Worm (Caenorhabditis elegans) whole organism, late embryonic: Measurements from ENCODE around the gene H02F09.3.

ENCODE experiments used
- C38D4.7 ChIP-seq: fragments of 200-800 bp; sonication (Bioruptor generic); optimal IDR thresholded peaks from 2 replicates; lab custom pipeline; 2018; ENCODE audit warnings: mild to moderate bottlenecking, missing genetic modification characterization, moderate library complexity, missing compliant biosample characterization
- K02D7.2 ChIP-seq: sonication (generic microtip); optimal IDR thresholded peaks from 2 replicates; lab custom pipeline; 2017; ENCODE audit warnings: mild to moderate bottlenecking, missing genetic modification characterization, missing compliant biosample characterization
- K09A11.1 ChIP-seq: sonication (generic microtip); optimal IDR thresholded peaks from 2 replicates; lab custom pipeline; 2017; ENCODE audit warnings: antibody characterized with exemption, mild to moderate bottlenecking, missing genetic modification characterization, missing compliant biosample characterization; ENCODE audit not compliant: insufficient read depth
- T23F11.4 ChIP-seq: fragments of 200-800 bp; sonication (Bioruptor generic); optimal IDR thresholded peaks from 2 replicates; lab custom pipeline; 2018; ENCODE audit warnings: mild to moderate bottlenecking, missing genetic modification characterization, missing compliant biosample characterization
- ahr-1 ChIP-seq: sonication (generic microtip); optimal IDR thresholded peaks from 2 replicates; lab custom pipeline; 2016; ENCODE audit warnings: missing genetic modification characterization, missing compliant biosample characterization
- ama-1 ChIP-seq: fragments of 150-350 bp; optimal IDR thresholded peaks from 2 replicates; lab custom pipeline; 2014
- ceh-19 ChIP-seq: fragments of 200-800 bp; sonication (Bioruptor generic); optimal IDR thresholded peaks from 2 replicates; lab custom pipeline; 2018; ENCODE audit warnings: mild to moderate bottlenecking, missing genetic modification characterization, missing compliant biosample characterization
- ceh-34 ChIP-seq: sonication (generic microtip); optimal IDR thresholded peaks from 2 replicates; lab custom pipeline; 2016; ENCODE audit warnings: mild to moderate bottlenecking, missing genetic modification characterization, missing compliant biosample characterization
- ceh-45 ChIP-seq: fragments of 200-800 bp; sonication (Bioruptor generic); IDR thresholded peaks from 2 replicates; pipeline ENCODE4 v1.3.6; 2022; ENCODE audit warnings: missing genetic modification reagents, missing genetic modification characterization, missing compliant biosample characterization
- ceh-48 ChIP-seq: sonication (generic microtip); optimal IDR thresholded peaks from 2 replicates; lab custom pipeline; 2016; ENCODE audit warnings: missing genetic modification characterization, inconsistent platforms, missing compliant biosample characterization
- ceh-9 ChIP-seq: sonication (generic microtip); optimal IDR thresholded peaks from 2 replicates; lab custom pipeline; 2016; ENCODE audit warnings: mild to moderate bottlenecking, missing genetic modification characterization, inconsistent platforms, missing compliant biosample characterization
- che-1 ChIP-seq: sonication (generic microtip); optimal IDR thresholded peaks from 2 replicates; lab custom pipeline; 2016; ENCODE audit warnings: mild to moderate bottlenecking, missing genetic modification characterization, missing compliant biosample characterization
- dmd-4 ChIP-seq: sonication (generic microtip); optimal IDR thresholded peaks from 2 replicates; lab custom pipeline; 2016; ENCODE audit warnings: borderline replicate concordance, missing genetic modification characterization, missing compliant biosample characterization
- ets-4 ChIP-seq: sonication (generic microtip); optimal IDR thresholded peaks from 2 replicates; lab custom pipeline; 2016; ENCODE audit warnings: missing genetic modification characterization, missing compliant biosample characterization
- eyg-1 ChIP-seq: sonication (generic microtip); optimal IDR thresholded peaks from 2 replicates; lab custom pipeline; 2016; ENCODE audit warnings: missing genotype, missing genetic modification characterization, missing compliant biosample characterization
- fkh-10 ChIP-seq: fragments of 150-350 bp; optimal IDR thresholded peaks from 2 replicates; lab custom pipeline; 2014; ENCODE audit warnings: missing biosample characterization, missing genetic modification reagents, missing genetic modification characterization
- fkh-6 ChIP-seq: sonication (generic microtip); optimal IDR thresholded peaks from 2 replicates; lab custom pipeline; 2016; ENCODE audit warnings: missing genetic modification characterization, missing compliant biosample characterization
- gmeb-2 ChIP-seq: sonication (generic microtip); optimal IDR thresholded peaks from 2 replicates; lab custom pipeline; 2016; ENCODE audit warnings: missing genetic modification characterization, inconsistent platforms, missing compliant biosample characterization
- hlh-15 ChIP-seq: sonication (generic microtip); optimal IDR thresholded peaks from 2 replicates; lab custom pipeline; 2016; ENCODE audit warnings: missing genetic modification characterization, missing compliant biosample characterization
- hlh-30 ChIP-seq: sonication (generic microtip); optimal IDR thresholded peaks from 2 replicates; lab custom pipeline; 2017; ENCODE audit warnings: antibody characterized with exemption, missing genetic modification characterization, missing compliant biosample characterization; ENCODE audit not compliant: insufficient read depth
- hlh-6 ChIP-seq: sonication (generic microtip); optimal IDR thresholded peaks from 2 replicates; lab custom pipeline; 2016; ENCODE audit warnings: missing genotype, missing genetic modification characterization, missing compliant biosample characterization
- lim-6 ChIP-seq: sonication (generic microtip); optimal IDR thresholded peaks from 2 replicates; lab custom pipeline; 2016; ENCODE audit warnings: missing genetic modification characterization, missing compliant biosample characterization
- nfya-1 ChIP-seq: sonication (generic microtip); optimal IDR thresholded peaks from 2 replicates; lab custom pipeline; 2017; ENCODE audit warnings: missing genetic modification characterization, mild to moderate bottlenecking, missing compliant biosample characterization, antibody characterized with exemption, moderate library complexity
- npax-4 ChIP-seq: sonication (generic microtip); optimal IDR thresholded peaks from 2 replicates; lab custom pipeline; 2016; ENCODE audit warnings: missing genetic modification characterization, missing compliant biosample characterization
- odd-2 ChIP-seq: sonication (generic microtip); optimal IDR thresholded peaks from 2 replicates; lab custom pipeline; 2017; ENCODE audit warnings: antibody characterized with exemption, mild to moderate bottlenecking, missing genetic modification characterization, missing compliant biosample characterization
- pag-3 ChIP-seq: sonication (generic microtip); optimal IDR thresholded peaks from 2 replicates; lab custom pipeline; 2016; ENCODE audit warnings: missing compliant biosample characterization, missing genetic modification characterization, borderline replicate concordance
- pat-9 ChIP-seq: fragments of 200-800 bp; sonication (Bioruptor generic); optimal IDR thresholded peaks from 2 replicates; lab custom pipeline; 2018; ENCODE audit warnings: mild to moderate bottlenecking, missing genetic modification characterization, moderate library complexity, missing compliant biosample characterization
- pax-1 ChIP-seq: fragments of 150-350 bp; optimal IDR thresholded peaks from 2 replicates; lab custom pipeline; 2014; ENCODE audit warnings: missing biosample characterization, missing genetic modification characterization
- pha-2 ChIP-seq: sonication (generic microtip); optimal IDR thresholded peaks from 2 replicates; lab custom pipeline; 2017; ENCODE audit warnings: mild to moderate bottlenecking, missing genetic modification characterization, missing compliant biosample characterization
- ref-2 ChIP-seq: sonication (generic microtip); optimal IDR thresholded peaks from 2 replicates; lab custom pipeline; 2016; ENCODE audit warnings: missing genetic modification characterization, missing compliant biosample characterization
- rnt-1 ChIP-seq: sonication (generic microtip); optimal IDR thresholded peaks from 2 replicates; lab custom pipeline; 2016; ENCODE audit warnings: missing genetic modification characterization, missing compliant biosample characterization
- sdc-2 ChIP-seq: sonication (generic microtip); optimal IDR thresholded peaks from 2 replicates; lab custom pipeline; 2016; ENCODE audit warnings: missing genotype, missing genetic modification characterization, missing compliant biosample characterization
- sox-2 ChIP-seq: fragments of 200-800 bp; sonication (Bioruptor generic); IDR thresholded peaks from 2 replicates; pipeline ENCODE4 v1.3.6; 2022; ENCODE audit warnings: missing genetic modification reagents, missing genetic modification characterization, missing compliant biosample characterization
- sox-4 ChIP-seq: sonication (generic microtip); optimal IDR thresholded peaks from 2 replicates; lab custom pipeline; 2017; ENCODE audit warnings: mild to moderate bottlenecking, missing genetic modification characterization, inconsistent platforms, missing compliant biosample characterization
- syd-9 ChIP-seq: sonication (generic microtip); optimal IDR thresholded peaks from 2 replicates; lab custom pipeline; 2016; ENCODE audit warnings: mild to moderate bottlenecking, missing genetic modification characterization, moderate library complexity, missing compliant biosample characterization
- tbx-2 ChIP-seq: sonication (generic microtip); optimal IDR thresholded peaks from 2 replicates; lab custom pipeline; 2016; ENCODE audit warnings: missing genetic modification characterization, missing compliant biosample characterization
- tbx-7 ChIP-seq: sonication (generic microtip); optimal IDR thresholded peaks from 2 replicates; lab custom pipeline; 2016; ENCODE audit warnings: missing genotype, missing genetic modification characterization, missing compliant biosample characterization
- unc-3 ChIP-seq, 2 experiments: fragments of 200-800 bp in 1 of 2; sonication (Bioruptor generic) in 1 of 2; sonication (generic microtip) in 1 of 2; conservative IDR thresholded peaks in 1 of 2; optimal IDR thresholded peaks in 1 of 2; 2 replicates each; pipeline versions ENCODE4 v1.3.6 to Lab custom; 2016 to 2022; ENCODE audit warnings: missing compliant biosample characterization in 2 of 2, missing genetic modification characterization in 2 of 2, missing genetic modification reagents in 1 of 2

The H02F09.3 gene

DNA sequence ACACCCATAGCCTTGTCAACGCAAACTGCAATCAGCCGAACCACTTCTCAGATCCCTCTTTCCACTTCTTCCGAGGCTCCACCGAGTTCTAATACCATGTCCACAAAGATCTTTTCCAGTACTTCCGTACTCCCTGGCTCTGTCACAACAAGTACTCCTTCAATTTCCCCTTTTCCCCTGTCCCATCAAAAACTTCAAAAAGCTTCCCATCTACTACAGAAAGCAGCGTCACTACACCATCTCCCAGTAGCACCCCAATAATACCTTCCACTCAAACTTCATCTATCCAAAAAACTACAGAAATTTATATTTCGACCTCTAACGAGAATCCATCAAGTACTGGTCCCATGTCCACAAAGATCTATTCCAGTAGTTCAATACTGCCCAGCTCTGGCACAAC is 11.6 kb upstream of the H02F09.3 start:
- TF ChIP-seq eyg-1 (tag; lab: Kevin White, UChicago) (no peak), fkh-10 (GFP tag; lab: Kevin White, UChicago) (no peak), C38D4.7 (GFP tag; lab: Kevin White, UChicago) (no peak), ceh-9 (no peak), ceh-45 (GFP tag; lab: Robert Waterston, UW) (no peak), ama-1 (lab: Kevin White, UChicago) (no peak)

DNA sequence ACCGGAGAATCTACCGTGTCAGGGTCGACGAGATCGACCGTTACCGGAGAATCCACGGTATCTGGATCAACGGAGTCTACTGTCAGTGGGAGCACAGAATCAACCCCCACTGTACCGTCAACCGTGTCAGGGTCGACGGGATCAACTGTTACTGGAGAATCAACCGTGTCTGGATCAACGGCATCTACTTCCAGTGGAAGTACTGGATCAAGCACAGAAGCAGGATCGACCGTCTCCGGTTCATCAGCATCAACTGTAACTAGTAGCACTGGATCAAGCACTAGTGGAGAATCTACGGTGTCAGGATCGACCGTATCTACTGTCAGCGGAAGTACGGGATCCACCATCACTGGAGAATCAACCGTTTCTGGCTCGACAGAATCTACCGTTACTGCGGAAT is 3.5 kb downstream of the H02F09.3 start, which contains the start of gene H02F09.2:
Gene H02F09.2 (plus strand): TSS at position 301 of the 400 bp plus-strand sequence.
- TF ChIP-seq ets-4 (tag; lab: Kevin White, UChicago) = no peak
- TF ChIP-seq lim-6 (tag; lab: Kevin White, UChicago) = no peak
- TF ChIP-seq K02D7.2 (tag; lab: Kevin White, UChicago) = no peak
- TF ChIP-seq odd-2 = no peak
- TF ChIP-seq ref-2 (tag; lab: Kevin White, UChicago) = no peak
- no peak for TF ChIP-seq pat-9 (tag; lab: Kevin White, UChicago)
- no peak for TF ChIP-seq hlh-6 (tag; lab: Kevin White, UChicago)
- TF ChIP-seq pag-3 (tag; lab: Kevin White, UChicago) = no peak
- TF ChIP-seq pax-1 (tag; lab: Kevin White, UChicago) = no peak
- no peak for TF ChIP-seq rnt-1 (tag; lab: Kevin White, UChicago)
- TF ChIP-seq, all 69 proteins: peak for 0

DNA sequence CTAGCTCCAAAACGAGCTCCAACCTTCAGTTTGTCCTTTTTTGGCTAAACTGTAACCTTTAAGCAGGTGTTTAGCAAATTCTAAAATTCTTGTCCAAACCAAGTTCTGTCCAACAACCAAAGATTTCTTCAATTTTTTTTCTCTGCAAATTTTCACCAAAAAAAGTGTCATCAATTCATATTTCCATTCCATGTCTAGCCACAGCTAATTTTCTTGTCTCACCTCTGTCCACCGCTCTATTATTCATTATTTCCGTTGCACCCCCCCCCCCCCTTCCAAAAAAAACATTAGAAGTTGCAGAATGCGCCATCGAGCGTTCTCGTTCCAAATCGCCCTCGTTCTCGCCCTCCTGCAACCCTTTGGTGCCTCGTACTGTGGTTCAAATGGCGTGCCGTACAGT is 7.9 kb downstream of the H02F09.3 start, which contains the start of gene wrt-9:
Gene wrt-9 (plus strand): TSS at position 301 of the 400 bp plus-strand sequence.
- TF ChIP-seq ref-2 (tag; lab: Kevin White, UChicago) = no peak
- TF ChIP-seq sdc-2 = no peak
- no peak for TF ChIP-seq dmd-4 (tag; lab: Kevin White, UChicago)
- TF ChIP-seq gmeb-2 (tag; lab: Kevin White, UChicago) = no peak
- no peak for TF ChIP-seq fkh-6 (tag; lab: Kevin White, UChicago)
- TF ChIP-seq, all 69 proteins: peak for 0

DNA sequence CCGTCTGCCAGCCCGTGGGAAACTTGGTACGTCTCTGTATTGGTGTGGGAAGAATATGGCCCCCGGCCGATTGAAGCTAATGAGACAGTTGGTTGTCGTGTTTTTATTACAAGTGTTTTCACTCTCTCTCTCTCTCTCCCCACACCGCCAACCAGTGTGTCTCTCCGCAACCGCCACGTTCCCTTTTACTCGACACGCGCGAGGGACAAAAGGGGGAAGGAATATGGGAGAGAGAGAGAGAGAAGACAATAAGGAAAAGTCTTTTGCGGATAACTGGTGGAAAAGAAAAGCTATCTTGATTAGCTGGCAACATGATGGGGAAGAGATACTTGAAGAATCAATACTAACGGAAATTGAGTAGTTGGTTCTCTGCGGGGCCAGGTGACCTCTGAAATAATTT is 10.2 kb downstream of the H02F09.3 start:
- TF ChIP-seq unc-3 (GFP tag; conservative IDR thresholded peaks at IDR 0.05; lab: Robert Waterston, UW) = 0 out of 2 replicates have a peak, but pooled peaks have one; percentile 12
- no peak for TF ChIP-seq unc-3 (tag; optimal IDR thresholded peaks at IDR 0.05; lab: Kevin White, UChicago)
- TF ChIP-seq che-1 (tag; lab: Kevin White, UChicago) = no peak
- peak; percentile 23 for TF ChIP-seq nfya-1 (tag; lab: Kevin White, UChicago)
- TF ChIP-seq ceh-34 (tag; lab: Kevin White, UChicago) = no peak
- peak; percentile 15 for TF ChIP-seq T23F11.4 (GFP tag; lab: Kevin White, UChicago)
- TF ChIP-seq npax-4 (tag; lab: Kevin White, UChicago) = no peak
- no peak for TF ChIP-seq fkh-10 (GFP tag; lab: Kevin White, UChicago)
- peak; percentile 5 for TF ChIP-seq ceh-19 (GFP tag; lab: Kevin White, UChicago)

DNA sequence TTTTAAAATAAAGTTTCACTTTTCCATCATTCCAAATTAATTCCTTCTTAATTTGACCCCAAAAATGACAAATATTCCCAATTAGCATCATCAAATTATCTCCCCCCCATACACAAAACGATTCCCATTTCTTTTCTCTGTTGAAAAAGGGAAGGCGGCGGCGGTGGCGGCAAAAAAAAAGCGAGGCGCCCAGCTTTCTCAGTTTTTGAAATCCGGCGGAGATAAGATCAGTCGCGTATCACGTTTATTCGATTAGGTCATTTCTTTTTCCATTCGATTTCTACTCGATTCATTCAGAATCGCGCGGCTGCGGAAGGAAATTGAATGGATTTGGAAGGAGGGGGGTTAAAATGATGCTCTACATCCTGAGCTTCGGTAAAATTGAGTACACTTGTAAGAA is 15.5 kb downstream of the H02F09.3 start:
- TF ChIP-seq K09A11.1 (tag; lab: Kevin White, UChicago) (no peak), pag-3 (tag; lab: Kevin White, UChicago) (no peak), ahr-1 (tag; lab: Kevin White, UChicago) (no peak), hlh-30 (tag; lab: Kevin White, UChicago) (no peak), sox-4 (tag; lab: Kevin White, UChicago) (no peak), tbx-2 (tag; lab: Kevin White, UChicago) (no peak), rnt-1 (tag; lab: Kevin White, UChicago) (no peak), C38D4.7 (GFP tag; lab: Kevin White, UChicago) (no peak), ceh-48 (no peak), sox-2 (GFP tag; lab: Robert Waterston, UW) (no peak), pha-2 (tag; lab: Kevin White, UChicago) (no peak), hlh-15 (tag; lab: Kevin White, UChicago) (no peak), syd-9 (tag; lab: Kevin White, UChicago) (no peak), dmd-4 (tag; lab: Kevin White, UChicago) (no peak), ama-1 (lab: Kevin White, UChicago) (no peak), fkh-6 (tag; lab: Kevin White, UChicago) (no peak), tbx-7 (no peak)
